Fruit fly (Drosophila melanogaster): ENCODE data around the gene Rtc1.

dm6 chrX:13744599-13745052 is 12.4 kb upstream of the Rtc1 start, which contains the start of gene Grip91:
- no peak for TF ChIP-seq rn (GFP tag; IDR thresholded peaks at IDR 0.05)
- no peak for TF ChIP-seq Ets98B (GFP tag; IDR thresholded peaks at IDR 0.05)

Data from whole organism, pupa.